Worm (Caenorhabditis elegans) whole organism, L4/young adult: ENCODE measurements around the gene F09B9.5.

Experiments used
- W03F9.2 ChIP-seq: fragments of 150-350 bp; optimal IDR thresholded peaks from 2 replicates; lab custom pipeline; 2014; ENCODE audit warnings: missing biosample characterization, missing genetic modification characterization
- him-1 ChIP-seq: sonication (generic microtip); optimal IDR thresholded peaks from 2 replicates; lab custom pipeline; 2016; ENCODE audit warnings: missing genotype, missing genetic modification reagents, missing genetic modification characterization, missing compliant biosample characterization

ce11 chrX:10162476-10162875 lies 7.9 kb downstream of the F09B9.5 start:
- no peak for TF ChIP-seq him-1 (tag; lab: Kevin White, UChicago)
- TF ChIP-seq W03F9.2: no peak
